Fruit fly (Drosophila melanogaster): ENCODE measurements around the gene Psf2.
A peak's percentile ranks its signal among the peaks of the same experiment; 100 is the strongest.

Psf2 gene

dm6 chr2L:4350683-4351324, 36.4 kb downstream of the Psf2 start (continued):
- TF ChIP-seq Ets96B (tag; optimal IDR thresholded peaks at IDR 0.05), result peak; percentile 54
- TF ChIP-seq CG32006 (GFP tag; optimal IDR thresholded peaks at IDR 0.05), result peak; percentile 15
- 0 out of 3 replicates have a peak, but pooled peaks have one; percentile 27 for TF ChIP-seq CG8119 (GFP tag; IDR thresholded peaks at IDR 0.05)
- TF ChIP-seq salr (GFP tag; optimal IDR thresholded peaks at IDR 0.05), result no peak
- no peak for TF ChIP-seq CG8319 (GFP tag; optimal IDR thresholded peaks at IDR 0.05)
- TF ChIP-seq topi (GFP tag; optimal IDR thresholded peaks at IDR 0.05), result peak; percentile 33
- peak; percentile 35 for TF ChIP-seq CG6792 (GFP tag; optimal IDR thresholded peaks at IDR 0.05)
- no peak for TF ChIP-seq Eip93F (GFP tag; optimal IDR thresholded peaks at IDR 0.05)
- TF ChIP-seq CG8632 (GFP tag; optimal IDR thresholded peaks at IDR 0.05), result peak; percentile 14
- no peak for TF ChIP-seq Blimp-1 (GFP tag; optimal IDR thresholded peaks at IDR 0.05)
- no peak for TF ChIP-seq CG6276 (GFP tag; optimal IDR thresholded peaks at IDR 0.05)
- TF ChIP-seq vri (GFP tag; optimal IDR thresholded peaks at IDR 0.05), result peak; percentile 22
- TF ChIP-seq CG6163 (GFP tag; IDR thresholded peaks at IDR 0.05), result peak; percentile 66
- TF ChIP-seq Eip78C (GFP tag), result peak; percentile 86
- peak; percentile 24 for TF ChIP-seq CG11762 (GFP tag; optimal IDR thresholded peaks at IDR 0.05; ENCODE audit: insufficient read depth)
- TF ChIP-seq CG7368 (GFP tag; optimal IDR thresholded peaks at IDR 0.05), result peak; percentile 24
- peak; percentile 26 for TF ChIP-seq CG31627 (GFP tag; optimal IDR thresholded peaks at IDR 0.05)
- TF ChIP-seq lz (GFP tag; optimal IDR thresholded peaks at IDR 0.05), result peak; percentile 35

dm6 chr2L:4349677-4350076, 37.5 kb downstream of the Psf2 start:
- no peak for TF ChIP-seq Blimp-1 (GFP tag; optimal IDR thresholded peaks at IDR 0.05)

dm6 chr2L:4348545-4348944, 38.6 kb downstream of the Psf2 start:
- TF ChIP-seq CG3919 (GFP tag; optimal IDR thresholded peaks at IDR 0.05), result peak; percentile 87
- peak; percentile 78 for TF ChIP-seq CG6792 (GFP tag; optimal IDR thresholded peaks at IDR 0.05)
- no peak for TF ChIP-seq CG4318 (GFP tag; optimal IDR thresholded peaks at IDR 0.05)
- TF ChIP-seq CG6808 (GFP tag; optimal IDR thresholded peaks at IDR 0.05), result peak; percentile 71
- TF ChIP-seq Hr39 (GFP tag; optimal IDR thresholded peaks at IDR 0.05), result peak; percentile 52
- peak; percentile 75 for TF ChIP-seq CG7368 (GFP tag; optimal IDR thresholded peaks at IDR 0.05)
- TF ChIP-seq pdm3 (GFP tag; optimal IDR thresholded peaks at IDR 0.05), result peak; percentile 80
- peak; percentile 39; the same call in 1 of the 2 replicates for TF ChIP-seq CG15336 (GFP tag; IDR thresholded peaks at IDR 0.05)
- TF ChIP-seq CG9139 (GFP tag; optimal IDR thresholded peaks at IDR 0.05), result peak; percentile 32
- TF ChIP-seq CG6276 (GFP tag; optimal IDR thresholded peaks at IDR 0.05), result peak; percentile 15
- no peak for TF ChIP-seq Hr38 (GFP tag; optimal IDR thresholded peaks at IDR 0.05)
- no peak for TF ChIP-seq Blimp-1 (GFP tag; optimal IDR thresholded peaks at IDR 0.05)
- peak; percentile 49 for TF ChIP-seq Sox14 (GFP tag; optimal IDR thresholded peaks at IDR 0.05)
- TF ChIP-seq esn (GFP tag; optimal IDR thresholded peaks at IDR 0.05), result peak; percentile 76
- TF ChIP-seq CG8119 (GFP tag; IDR thresholded peaks at IDR 0.05), result peak; percentile 49; the same call in 1 of the 3 replicates
- peak; percentile 83 for TF ChIP-seq CG6163 (GFP tag; IDR thresholded peaks at IDR 0.05)
- peak; percentile 67 for TF ChIP-seq CG3032 (tag; optimal IDR thresholded peaks at IDR 0.05)
- no peak for TF ChIP-seq Gug (GFP tag; IDR thresholded peaks at IDR 0.05)
- peak; percentile 82 for TF ChIP-seq CG34406 (GFP tag; optimal IDR thresholded peaks at IDR 0.05)
- peak; percentile 75 for TF ChIP-seq Eip75B (GFP tag; optimal IDR thresholded peaks at IDR 0.05)
- peak; percentile 59 for TF ChIP-seq fd85E (GFP tag; optimal IDR thresholded peaks at IDR 0.05)
- TF ChIP-seq CG11294 (GFP tag; IDR thresholded peaks at IDR 0.05), result no peak; the same call in 1 of the 2 replicates
- TF ChIP-seq CG1621 (tag; optimal IDR thresholded peaks at IDR 0.05), result peak; percentile 67
- peak; percentile 51 for TF ChIP-seq CG16779 (tag; optimal IDR thresholded peaks at IDR 0.05)
- peak; percentile 71 for TF ChIP-seq CG10631 (GFP tag; optimal IDR thresholded peaks at IDR 0.05)
- peak; percentile 66 for TF ChIP-seq net (GFP tag; optimal IDR thresholded peaks at IDR 0.05)
- peak; percentile 29 for TF ChIP-seq Lpt (GFP tag; optimal IDR thresholded peaks at IDR 0.05)
- TF ChIP-seq Sox15 (GFP tag; optimal IDR thresholded peaks at IDR 0.05), result peak; percentile 67
- TF ChIP-seq acj6 (GFP tag; optimal IDR thresholded peaks at IDR 0.05), result peak; percentile 79
- peak; percentile 66 for TF ChIP-seq CG32006 (GFP tag; optimal IDR thresholded peaks at IDR 0.05)
- peak; percentile 16 for TF ChIP-seq Met (GFP tag; optimal IDR thresholded peaks at IDR 0.05)
- peak; percentile 45 for TF ChIP-seq CG31627 (GFP tag; optimal IDR thresholded peaks at IDR 0.05)
- TF ChIP-seq Eip93F (GFP tag; optimal IDR thresholded peaks at IDR 0.05), result no peak
- peak; percentile 64 for TF ChIP-seq Sox102F (GFP tag; optimal IDR thresholded peaks at IDR 0.05)
- peak; percentile 52 to 79 for TF ChIP-seq ss (GFP tag; optimal IDR thresholded peaks at IDR 0.05)
- peak; percentile 75 for TF ChIP-seq OdsH (GFP tag; optimal IDR thresholded peaks at IDR 0.05)
- TF ChIP-seq salr (GFP tag; optimal IDR thresholded peaks at IDR 0.05), result peak in 1 of 2 experiments; percentile 46
- peak; percentile 46 for TF ChIP-seq fd59A (GFP tag; optimal IDR thresholded peaks at IDR 0.05)
